Fruit fly (Drosophila melanogaster): ENCODE measurements around the gene GstD9.

dm6 chr3R:12345989-12346388, 21.4 kb downstream of the GstD9 start:
- no peak for TF ChIP-seq psq (optimal IDR thresholded peaks at IDR 0.05)
- no peak for TF ChIP-seq CG8478 (optimal IDR thresholded peaks at IDR 0.05)
- no peak for TF ChIP-seq usp (GFP tag; optimal IDR thresholded peaks at IDR 0.05)
- no peak for TF ChIP-seq Dll (optimal IDR thresholded peaks at IDR 0.05)
- no peak for TF ChIP-seq pan (optimal IDR thresholded peaks at IDR 0.05)
- no peak for TF ChIP-seq EcR (GFP tag; optimal IDR thresholded peaks at IDR 0.05)
